Fruit fly (Drosophila melanogaster) whole organism, embryonic: ENCODE results near the gene CG9514.

Experiments
- CG11695 ChIP-seq: fragments of 200-800 bp; sonication (Bioruptor generic); IDR thresholded peaks from 3 replicates; pipeline ENCODE4 v1.3.6; 2022; ENCODE audit warnings: missing biosample characterization, missing genetic modification characterization
- CG14860 ChIP-seq: fragments of 200-800 bp; sonication (Bioruptor generic); IDR thresholded peaks from 3 replicates; pipeline ENCODE4 v1.3.6; 2022; ENCODE audit warnings: missing biosample characterization, missing genetic modification characterization; ENCODE audit not compliant: partially characterized antibody
- CG17829 ChIP-seq: fragments of 200-800 bp; optimal IDR thresholded peaks from 2 replicates; lab custom pipeline; 2019; ENCODE audit warnings: missing biosample characterization, mild to moderate bottlenecking, missing genetic modification characterization, moderate library complexity
- CG34224 ChIP-seq: fragments of 200-800 bp; sonication (Bioruptor generic); IDR thresholded peaks from 3 replicates; pipeline ENCODE4 v1.3.6; 2022; ENCODE audit warnings: missing biosample characterization, missing genetic modification characterization; ENCODE audit not compliant: partially characterized antibody
- CG9609 ChIP-seq: fragments of 200-800 bp; sonication (Bioruptor generic); optimal IDR thresholded peaks from 3 replicates; lab custom pipeline; 2016; ENCODE audit warnings: missing biosample characterization, missing genetic modification characterization
- CG9797 ChIP-seq: fragments of 200-800 bp; sonication (Bioruptor generic); optimal IDR thresholded peaks from 3 replicates; lab custom pipeline; 2018; ENCODE audit warnings: missing biosample characterization, mild to moderate bottlenecking, missing genetic modification characterization
- MBD-R2 ChIP-seq: fragments of 200-800 bp; sonication (Bioruptor generic); IDR thresholded peaks from 2 replicates; pipeline ENCODE4 v1.3.6; 2022; ENCODE audit warnings: missing biosample characterization, missing genetic modification characterization
- Oli ChIP-seq: fragments of 200-800 bp; sonication (Bioruptor generic); optimal IDR thresholded peaks from 2 replicates; lab custom pipeline; 2018; ENCODE audit warnings: missing biosample characterization, mild to moderate bottlenecking, missing genetic modification characterization, moderate library complexity
- Rfx ChIP-seq: fragments of 200-800 bp; sonication (Bioruptor generic); IDR thresholded peaks from 2 replicates; pipeline ENCODE4 v1.3.6; 2022; ENCODE audit warnings: missing biosample characterization, missing genetic modification characterization
- Ssrp ChIP-seq: fragments of 200-800 bp; sonication (Bioruptor generic); optimal IDR thresholded peaks from 2 replicates; lab custom pipeline; 2018; ENCODE audit warnings: missing biosample characterization, mild to moderate bottlenecking, missing genetic modification characterization, moderate library complexity
- btn ChIP-seq: fragments of 200-800 bp; sonication (Bioruptor generic); optimal IDR thresholded peaks from 2 replicates; lab custom pipeline; 2016; ENCODE audit warnings: missing biosample characterization, missing genetic modification characterization
- gem ChIP-seq: fragments of 200-800 bp; sonication (Bioruptor generic); optimal IDR thresholded peaks from 2 replicates; lab custom pipeline; 2019; ENCODE audit warnings: missing biosample characterization, mild to moderate bottlenecking, missing genetic modification characterization, moderate library complexity
- hkb ChIP-seq, 2 experiments: fragments of 200-800 bp in 1 of 2; fragments of >200 bp in 1 of 2; sonication (Bioruptor generic) in 1 of 2; IDR thresholded peaks in 1 of 2; optimal IDR thresholded peaks in 1 of 2; 2 replicates each; pipeline versions ENCODE4 v1.3.6 to Lab custom; 2017 to 2022; ENCODE audit warnings: missing biosample characterization in 1 of 2, missing genetic modification characterization in 1 of 2
- mld ChIP-seq: fragments of 200-800 bp; sonication (Bioruptor generic); IDR thresholded peaks from 3 replicates; pipeline ENCODE4 v1.3.6; 2022; ENCODE audit warnings: missing biosample characterization, missing genetic modification characterization; ENCODE audit not compliant: partially characterized antibody
- sens ChIP-seq: fragments of 200-800 bp; sonication (Bioruptor generic); peaks from one replicate; lab custom pipeline; 2016; ENCODE audit warnings: missing biosample characterization, missing genetic modification characterization
- tna ChIP-seq: fragments of 200-800 bp; sonication (Bioruptor generic); IDR thresholded peaks from 2 replicates; pipeline ENCODE4 v1.3.6; 2022; ENCODE audit warnings: missing biosample characterization, missing genetic modification characterization; ENCODE audit not compliant: partially characterized antibody
- vfl ChIP-seq: fragments of 200-800 bp; sonication (Bioruptor generic); optimal IDR thresholded peaks from 2 replicates; lab custom pipeline; 2016; ENCODE audit warnings: missing biosample characterization, missing genetic modification characterization

The CG9514 gene

dm6 chrX:14837983-14838382 is 58.7 kb downstream of the CG9514 start, which contains the start of gene Grx5 (continued):
- TF ChIP-seq tna (GFP tag; lab: Robert Waterston, UW) (peak; percentile 52), CG14860 (GFP tag; lab: Robert Waterston, UW) (peak; percentile 46; the same call in 1 of the 3 replicates), MBD-R2 (GFP tag; lab: Robert Waterston, UW) (peak; percentile 58), CG34224 (GFP tag; lab: Robert Waterston, UW) (peak; percentile 73), btn (GFP tag; lab: Kevin White, UChicago) (no peak)

- no peak for TF ChIP-seq Rfx (GFP tag; lab: Robert Waterston, UW)
- TF ChIP-seq gem (tag; lab: Kevin White, UChicago), result no peak
- no peak for TF ChIP-seq Oli (tag; lab: Kevin White, UChicago)
- TF ChIP-seq hkb (optimal IDR thresholded peaks at IDR 0.05; lab: Kevin White, UChicago), result no peak
- no peak for TF ChIP-seq hkb (GFP tag; IDR thresholded peaks at IDR 0.05; lab: Robert Waterston, UW)
- TF ChIP-seq CG9609 (GFP tag; lab: Kevin White, UChicago), result no peak
- no peak for TF ChIP-seq CG11695 (GFP tag; lab: Robert Waterston, UW)
- no peak for TF ChIP-seq vfl (GFP tag; lab: Kevin White, UChicago)
- TF ChIP-seq CG17829 (tag; lab: Kevin White, UChicago), result no peak
- no peak for TF ChIP-seq sens (GFP tag; lab: Kevin White, UChicago)
- TF ChIP-seq mld (GFP tag; lab: Robert Waterston, UW), result no peak
- TF ChIP-seq Ssrp (tag; lab: Kevin White, UChicago), result no peak
- TF ChIP-seq CG9797 (GFP tag; lab: Kevin White, UChicago), result no peak
Measured at dm6 chrX:14836425-14836824, 60.3 kb downstream of the CG9514 start, which contains the start of gene CG14410. Gene CG14410, plus strand, starts transcription at chrX:14836725.
